Fruit fly (Drosophila melanogaster): ENCODE data around the gene Gba1b.

Gene Gba1b

DNA sequence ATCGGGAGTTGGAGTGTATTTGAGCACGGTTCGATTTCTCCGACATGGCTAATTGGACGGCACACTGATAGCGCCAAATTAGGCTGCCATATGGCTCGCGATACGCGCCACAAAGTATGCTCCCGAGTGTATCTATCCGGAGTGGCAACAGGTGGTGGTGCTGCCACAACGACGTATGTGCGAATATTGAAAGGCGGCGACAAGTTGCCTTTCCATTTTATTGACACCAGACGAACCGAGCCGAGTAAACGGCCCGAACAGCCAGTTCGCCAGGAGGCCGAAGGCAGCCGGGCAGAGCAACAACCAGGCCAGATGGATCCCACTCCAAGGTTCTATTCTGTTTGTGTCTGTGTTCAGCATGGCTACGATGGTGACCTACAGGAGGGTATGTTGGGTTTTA is 5.8 kb upstream of the Gba1b start, which contains the start of gene prt:
prt (minus strand) TSS at position 193 of the 400 bp plus-strand sequence.
- no peak for TF ChIP-seq psq (optimal IDR thresholded peaks at IDR 0.05)
- TF ChIP-seq Dll (optimal IDR thresholded peaks at IDR 0.05) = no peak
- no peak for TF ChIP-seq CG8478 (optimal IDR thresholded peaks at IDR 0.05)
- TF ChIP-seq usp (GFP tag; optimal IDR thresholded peaks at IDR 0.05) = no peak
- TF ChIP-seq EcR (GFP tag; optimal IDR thresholded peaks at IDR 0.05) = no peak
- TF ChIP-seq pan (optimal IDR thresholded peaks at IDR 0.05) = no peak

DNA sequence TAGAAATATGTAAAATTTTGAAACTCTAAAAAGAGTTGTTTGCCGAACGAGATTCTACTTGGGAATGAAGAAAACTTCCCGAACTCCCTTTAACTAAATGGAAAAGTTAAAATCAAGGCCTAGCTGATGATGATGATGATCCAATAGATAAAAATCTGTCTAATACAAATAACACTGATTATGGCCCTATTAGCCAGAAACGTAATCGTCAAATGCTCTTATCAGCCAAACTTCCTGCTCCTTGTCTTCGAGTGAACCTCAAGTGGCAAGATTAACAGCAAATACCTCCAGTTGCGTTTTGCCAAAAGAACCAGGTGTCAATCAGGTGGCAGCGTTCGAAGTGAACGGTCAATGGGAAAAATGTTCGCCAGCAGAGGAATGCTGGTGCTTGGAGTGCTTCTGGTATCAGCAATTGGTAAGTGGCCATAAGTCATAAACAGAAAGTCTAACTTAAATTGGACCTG is 4.3 kb upstream of the Gba1b start, which contains the start of the genes CG31468 and Gba1a:
CG31468 (minus strand) TSS at position 51 of the 464 bp plus-strand sequence.
Gba1a (plus strand) TSS at position 318 of the 464 bp plus-strand sequence.
- TF ChIP-seq EcR (GFP tag; optimal IDR thresholded peaks at IDR 0.05) (no peak), pan (optimal IDR thresholded peaks at IDR 0.05) (no peak), psq (optimal IDR thresholded peaks at IDR 0.05) (no peak), Dll (optimal IDR thresholded peaks at IDR 0.05) (no peak), usp (GFP tag; optimal IDR thresholded peaks at IDR 0.05) (no peak), CG8478 (optimal IDR thresholded peaks at IDR 0.05) (no peak)

DNA sequence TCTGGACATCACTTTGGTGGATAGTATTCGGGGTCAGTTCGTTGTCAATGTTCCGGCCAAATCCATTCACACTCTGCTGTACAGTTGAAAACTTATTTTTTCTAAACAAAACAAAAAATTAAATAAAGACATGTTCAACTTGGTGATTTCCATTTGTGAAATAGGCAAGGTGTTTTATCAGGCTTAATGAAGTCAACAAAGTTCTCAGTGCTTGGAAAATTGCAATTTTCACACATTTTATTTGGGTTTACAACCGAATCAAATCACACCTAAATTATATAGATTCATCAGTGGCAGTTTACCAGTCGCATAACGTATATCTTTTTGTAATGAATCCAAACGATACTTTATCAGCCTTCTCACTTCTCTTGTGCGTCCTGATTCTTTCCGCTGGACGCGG is 2.1 kb upstream of the Gba1b start, which contains the start of gene Qsox4:
Qsox4 (plus strand) TSS at position 301 of the 400 bp plus-strand sequence.
- TF ChIP-seq usp (GFP tag; optimal IDR thresholded peaks at IDR 0.05) = no peak
- TF ChIP-seq CG8478 (optimal IDR thresholded peaks at IDR 0.05) = no peak
- no peak for TF ChIP-seq psq (optimal IDR thresholded peaks at IDR 0.05)
- TF ChIP-seq pan (optimal IDR thresholded peaks at IDR 0.05) = no peak
- no peak for TF ChIP-seq EcR (GFP tag; optimal IDR thresholded peaks at IDR 0.05)
- TF ChIP-seq Dll (optimal IDR thresholded peaks at IDR 0.05) = no peak

DNA sequence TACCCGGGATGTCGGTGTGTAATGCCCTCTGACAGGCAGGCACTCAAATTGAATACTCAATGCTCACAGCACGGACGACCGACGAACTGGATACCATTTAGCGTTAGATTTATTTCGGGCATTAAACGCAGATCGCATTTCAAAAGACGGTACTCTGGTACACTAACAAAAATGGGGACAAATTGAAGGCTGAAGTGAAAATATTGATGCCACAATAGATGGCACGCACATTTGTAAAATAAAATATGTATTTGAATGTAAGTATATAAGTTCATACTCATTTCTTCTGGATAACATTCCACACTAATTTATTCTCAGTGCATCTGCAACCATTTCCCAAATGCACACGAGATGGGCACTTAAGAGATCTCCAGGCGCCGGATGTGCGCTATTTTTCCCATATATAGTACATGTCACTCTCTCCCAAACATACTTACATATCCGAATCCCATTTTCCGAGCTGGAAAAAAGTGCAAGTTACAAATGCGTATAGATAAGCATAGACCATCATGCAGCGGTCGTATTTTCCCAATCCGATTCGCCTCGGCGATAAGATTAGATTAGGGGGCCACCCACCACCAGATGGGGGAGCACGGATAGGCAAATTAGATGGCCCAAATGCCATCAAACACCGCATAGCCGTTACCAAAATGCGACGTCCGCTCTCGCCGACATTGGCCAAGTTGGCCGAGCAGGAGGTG is 5.1 kb downstream of the Gba1b start, which contains the start of gene CG10301:
CG10301 (plus strand) TSS at position 651 of the 701 bp plus-strand sequence.
- no peak for TF ChIP-seq psq (optimal IDR thresholded peaks at IDR 0.05)
- no peak for TF ChIP-seq Dll (optimal IDR thresholded peaks at IDR 0.05)
- no peak for TF ChIP-seq EcR (GFP tag; optimal IDR thresholded peaks at IDR 0.05)
- TF ChIP-seq usp (GFP tag; optimal IDR thresholded peaks at IDR 0.05) = no peak
- no peak for TF ChIP-seq pan (optimal IDR thresholded peaks at IDR 0.05)
- TF ChIP-seq CG8478 (optimal IDR thresholded peaks at IDR 0.05) = no peak

DNA sequence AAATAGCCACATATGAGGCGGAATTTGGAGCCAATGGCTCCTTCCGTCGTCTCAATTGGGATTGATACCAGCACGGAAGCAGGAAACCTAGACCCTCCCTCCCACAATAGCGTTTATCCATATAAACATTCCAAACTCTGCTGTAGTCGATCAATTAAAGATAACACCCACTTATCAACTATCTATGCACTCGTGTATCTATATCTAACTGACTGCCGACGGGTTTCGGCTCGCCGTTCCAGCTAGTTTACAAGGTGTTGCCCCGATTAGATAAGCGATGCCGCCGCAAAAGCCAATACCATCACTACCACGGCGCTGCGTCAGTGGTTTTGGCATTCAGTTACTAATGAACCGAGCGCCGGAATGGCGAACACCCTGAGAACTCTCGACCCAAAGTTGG is 6.6 kb downstream of the Gba1b start, which contains the start of gene CG10300:
CG10300 (plus strand) TSS at position 333 of the 400 bp plus-strand sequence.
- no peak for TF ChIP-seq CG8478 (optimal IDR thresholded peaks at IDR 0.05)
- no peak for TF ChIP-seq usp (GFP tag; optimal IDR thresholded peaks at IDR 0.05)
- no peak for TF ChIP-seq Dll (optimal IDR thresholded peaks at IDR 0.05)
- no peak for TF ChIP-seq pan (optimal IDR thresholded peaks at IDR 0.05)
- TF ChIP-seq EcR (GFP tag; optimal IDR thresholded peaks at IDR 0.05) = no peak
- TF ChIP-seq psq (optimal IDR thresholded peaks at IDR 0.05) = no peak

DNA sequence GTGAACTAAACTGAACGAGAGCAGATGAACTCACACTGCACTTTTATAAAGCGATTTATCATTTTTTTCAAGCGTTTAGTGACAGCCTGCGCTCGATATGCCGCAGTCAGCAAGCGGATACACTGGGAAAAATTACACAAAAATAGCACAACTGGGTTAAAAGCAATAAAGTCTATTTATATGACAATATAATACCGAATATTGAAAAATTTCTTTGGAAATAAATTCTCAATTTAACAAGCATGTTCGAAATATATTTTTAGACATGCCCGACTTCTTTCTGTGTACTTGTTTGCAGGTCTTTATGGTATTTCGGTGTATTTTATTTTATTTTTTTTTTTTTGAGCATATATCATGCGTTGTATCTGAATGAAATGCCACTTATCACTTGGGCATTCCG is 9.3 kb downstream of the Gba1b start:
- TF ChIP-seq EcR (GFP tag; optimal IDR thresholded peaks at IDR 0.05) = no peak
- TF ChIP-seq usp (GFP tag; optimal IDR thresholded peaks at IDR 0.05) = no peak
- no peak for TF ChIP-seq pan (optimal IDR thresholded peaks at IDR 0.05)
- TF ChIP-seq psq (optimal IDR thresholded peaks at IDR 0.05) = no peak
- TF ChIP-seq CG8478 (optimal IDR thresholded peaks at IDR 0.05) = no peak
- no peak for TF ChIP-seq Dll (optimal IDR thresholded peaks at IDR 0.05)

DNA sequence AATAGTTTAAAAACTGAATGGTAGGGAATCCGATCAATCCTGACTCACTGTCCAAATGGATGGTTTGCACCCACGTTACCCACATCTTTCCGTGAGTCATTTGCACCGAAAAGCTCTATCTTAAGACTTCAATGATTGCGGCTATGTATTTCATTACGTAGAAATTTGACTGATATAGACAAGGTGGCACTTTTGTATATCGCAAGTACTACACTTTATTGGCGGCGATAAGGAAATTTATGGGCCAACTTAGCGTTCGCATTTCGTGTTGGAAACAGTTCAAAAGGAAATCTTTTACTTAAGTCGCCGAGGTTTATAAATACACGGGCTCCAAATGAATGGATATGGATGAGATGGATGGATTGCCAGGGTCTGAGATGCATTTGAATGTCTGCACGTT is 10.2 kb downstream of the Gba1b start:
- no peak for TF ChIP-seq EcR (GFP tag; optimal IDR thresholded peaks at IDR 0.05)
- no peak for TF ChIP-seq Dll (optimal IDR thresholded peaks at IDR 0.05)
- TF ChIP-seq usp (GFP tag; optimal IDR thresholded peaks at IDR 0.05) = no peak
- no peak for TF ChIP-seq CG8478 (optimal IDR thresholded peaks at IDR 0.05)
- TF ChIP-seq psq (optimal IDR thresholded peaks at IDR 0.05) = no peak
- no peak for TF ChIP-seq pan (optimal IDR thresholded peaks at IDR 0.05)

DNA sequence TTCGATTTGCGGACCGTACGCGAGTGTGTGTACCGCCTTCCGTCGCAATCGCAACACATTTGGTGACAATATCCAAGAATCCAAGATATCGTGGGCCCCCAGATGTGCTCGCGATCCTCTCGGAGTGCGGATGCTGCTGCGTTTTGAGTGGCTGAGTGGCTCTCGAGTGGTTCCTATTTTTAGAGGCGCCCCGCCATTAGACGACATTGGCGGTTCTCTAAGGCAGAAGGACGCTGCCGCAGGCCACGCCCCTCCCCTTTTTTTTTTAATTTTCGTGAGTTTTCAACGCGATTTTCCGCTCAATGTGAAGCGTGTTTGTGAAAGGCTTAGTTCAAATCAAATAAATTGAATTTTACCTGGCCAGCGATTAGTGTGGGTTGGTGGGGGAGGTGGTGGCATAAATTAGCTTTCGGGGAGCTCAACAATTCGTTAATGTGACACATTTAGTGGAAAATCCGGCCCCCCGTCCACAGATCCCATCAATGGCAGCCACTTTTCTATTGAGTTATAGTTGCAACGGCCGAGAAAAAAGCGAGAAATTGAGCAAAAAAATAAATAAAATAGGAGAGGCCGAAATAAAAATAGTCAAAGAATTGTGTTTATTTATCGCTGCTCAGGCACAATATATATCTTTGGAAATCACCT is 13.8 kb downstream of the Gba1b start, which contains the start of gene nau:
nau (minus strand) TSS at position 61 of the 645 bp plus-strand sequence.
- no peak for TF ChIP-seq CG8478 (optimal IDR thresholded peaks at IDR 0.05)
- no peak for TF ChIP-seq pan (optimal IDR thresholded peaks at IDR 0.05)
- no peak for TF ChIP-seq psq (optimal IDR thresholded peaks at IDR 0.05)
- no peak for TF ChIP-seq Dll (optimal IDR thresholded peaks at IDR 0.05)

DNA sequence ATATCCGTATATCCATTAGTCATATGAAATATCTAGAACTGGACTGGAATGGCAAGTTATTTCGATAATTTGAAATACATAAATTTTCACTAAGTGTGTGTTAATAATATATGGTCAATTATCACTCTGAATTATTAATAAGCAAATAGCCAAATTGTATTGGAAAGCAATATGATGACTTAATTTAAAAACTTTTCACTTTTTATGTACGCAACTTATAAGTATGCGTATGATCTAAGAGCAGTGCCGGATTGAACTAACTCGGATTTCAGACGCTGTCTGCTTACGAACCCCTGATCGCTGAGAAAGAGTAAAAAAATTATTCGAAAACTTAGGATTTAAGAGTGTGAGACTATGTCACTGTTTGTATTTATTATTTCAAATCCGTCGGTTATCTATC is 16.9 kb downstream of the Gba1b start, which contains the start of gene CG10232:
CG10232 (minus strand) TSS at position 101 of the 400 bp plus-strand sequence.
- TF ChIP-seq Dll (optimal IDR thresholded peaks at IDR 0.05) = no peak
- TF ChIP-seq pan (optimal IDR thresholded peaks at IDR 0.05) = no peak

DNA sequence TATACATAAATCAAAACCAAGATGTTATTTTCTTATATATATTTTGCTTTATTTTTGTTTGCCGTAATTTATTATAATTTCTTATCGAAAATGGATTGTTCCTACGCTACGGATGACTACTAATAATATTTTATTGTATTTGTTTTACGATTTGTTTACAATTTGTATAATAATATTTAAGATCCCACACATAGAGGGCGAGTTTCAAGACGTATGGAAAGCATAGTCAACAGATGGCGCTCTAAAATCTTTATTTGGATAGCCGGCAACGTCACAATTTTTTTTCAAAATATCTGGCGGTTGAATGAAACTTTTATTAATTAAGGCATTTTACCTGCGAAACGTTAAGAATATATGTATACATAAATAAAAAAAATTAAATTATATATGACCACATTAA is 17.3 kb downstream of the Gba1b start:
- TF ChIP-seq Dll (optimal IDR thresholded peaks at IDR 0.05) (no peak), CG8478 (optimal IDR thresholded peaks at IDR 0.05) (no peak), usp (GFP tag; optimal IDR thresholded peaks at IDR 0.05) (no peak), psq (optimal IDR thresholded peaks at IDR 0.05) (no peak), pan (optimal IDR thresholded peaks at IDR 0.05) (no peak), EcR (GFP tag; optimal IDR thresholded peaks at IDR 0.05) (no peak)

DNA sequence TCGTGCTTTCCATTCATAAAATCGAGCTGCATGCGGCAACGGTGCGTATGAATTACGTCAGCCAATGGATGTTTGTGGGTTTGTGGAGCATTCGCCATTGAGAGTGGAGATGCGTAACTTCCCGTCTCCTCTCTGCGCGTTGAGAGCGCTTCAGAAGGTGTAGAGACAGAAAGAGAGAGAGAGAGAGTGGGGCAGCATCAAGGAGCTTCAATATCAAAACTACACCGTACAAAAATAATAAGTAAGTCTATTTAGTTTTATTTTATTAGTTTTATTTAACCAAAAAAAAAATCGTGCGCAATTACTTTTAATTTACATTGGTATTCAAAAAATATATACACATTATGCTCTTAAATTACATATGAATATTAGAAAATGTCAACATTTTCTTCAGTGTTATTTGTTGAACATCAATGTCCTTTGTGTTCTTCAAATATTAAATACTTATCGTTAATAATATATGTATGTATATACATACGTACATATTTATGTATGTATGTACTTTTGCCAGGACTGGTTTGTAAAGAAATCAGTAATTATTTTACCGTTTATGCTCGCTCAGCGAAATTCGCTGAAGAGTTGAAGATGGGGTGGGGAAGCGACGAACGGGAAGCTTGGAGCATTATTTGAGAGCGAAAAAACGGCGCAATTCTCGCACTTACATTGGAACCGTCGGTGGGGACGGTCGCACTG is 18.2 kb downstream of the Gba1b start, which contains the start of gene CG10365:
CG10365 (plus strand) TSS at position 652 of the 693 bp plus-strand sequence.
- TF ChIP-seq pan (optimal IDR thresholded peaks at IDR 0.05) = no peak
- no peak for TF ChIP-seq EcR (GFP tag; optimal IDR thresholded peaks at IDR 0.05)
- TF ChIP-seq Dll (optimal IDR thresholded peaks at IDR 0.05) = no peak
- TF ChIP-seq usp (GFP tag; optimal IDR thresholded peaks at IDR 0.05) = no peak
- no peak for TF ChIP-seq CG8478 (optimal IDR thresholded peaks at IDR 0.05)
- no peak for TF ChIP-seq psq (optimal IDR thresholded peaks at IDR 0.05)
